Fruit fly (Drosophila melanogaster) Kc167 (cell line): Measurements from ENCODE around the gene CG33181.

Experiments used
- h ChIP-seq: fragments of >200 bp; optimal IDR thresholded peaks from 3 replicates; lab custom pipeline; 2018; ENCODE audit warnings: missing external identifiers
- ttk ChIP-seq: sonication (Bioruptor generic); optimal IDR thresholded peaks from 2 replicates; lab custom pipeline; 2017; ENCODE audit warnings: missing external identifiers

dm6 chrX:8534734-8535133, 45.6 kb downstream of the CG33181 start:
- TF ChIP-seq ttk (lab: Kevin White, UChicago) (no peak), h (lab: Kevin White, UChicago) (no peak)
